Worm (Caenorhabditis elegans) whole organism, young adult: Measurements from ENCODE around the gene vkmt-1.

Experiments used
- ama-1 ChIP-seq, 3 experiments: fragments of 150-350 bp in 1 of 3; sonication (generic microtip) in 2 of 3; optimal IDR thresholded peaks; 2 replicates each; lab custom pipeline; 2014 to 2018; ENCODE audit warnings: missing biosample characterization in 2 of 3, missing genetic modification characterization in 2 of 3, missing genetic modification reagents in 2 of 3
- ceh-91 ChIP-seq: fragments of 200-800 bp; sonication (Bioruptor generic); IDR thresholded peaks from 2 replicates; pipeline ENCODE4 v1.3.6; 2022; ENCODE audit warnings: missing genetic modification reagents, missing genetic modification characterization, missing compliant biosample characterization
- dox-1 ChIP-seq: fragments of 200-800 bp; sonication (Bioruptor generic); IDR thresholded peaks from 2 replicates; pipeline ENCODE4 v1.3.6; 2022; ENCODE audit warnings: missing genetic modification reagents, missing genetic modification characterization, missing compliant biosample characterization
- efl-1 ChIP-seq: fragments of 150-350 bp; optimal IDR thresholded peaks from 2 replicates; lab custom pipeline; 2014; ENCODE audit warnings: missing biosample characterization, missing genetic modification reagents, missing genetic modification characterization
- ets-4 ChIP-seq: fragments of 200-800 bp; sonication (Bioruptor generic); optimal IDR thresholded peaks from 2 replicates; lab custom pipeline; 2018; ENCODE audit warnings: mild to moderate bottlenecking, missing genetic modification characterization, missing compliant biosample characterization
- lin-40 ChIP-seq: sonication (generic microtip); optimal IDR thresholded peaks from 2 replicates; lab custom pipeline; 2016; ENCODE audit warnings: missing genetic modification characterization, mild to moderate bottlenecking, missing compliant biosample characterization, missing genotype, missing genetic modification reagents
- pha-4 ChIP-seq: fragments of 150-350 bp; sonication (generic microtip); optimal IDR thresholded peaks from 2 replicates; lab custom pipeline; 2014; ENCODE audit warnings: missing biosample characterization, missing genetic modification reagents, missing genetic modification characterization
- snpc-4 ChIP-seq, 5 experiments: fragments of 150-350 bp in 1 of 5; sonication (generic microtip) in 4 of 5; optimal IDR thresholded peaks; 2 replicates each; lab custom pipeline; 2014 to 2018; ENCODE audit warnings: missing genetic modification characterization in 5 of 5, missing biosample characterization in 3 of 5, antibody characterized with exemption in 2 of 5, mild to moderate bottlenecking in 2 of 5, missing compliant biosample characterization in 2 of 5, missing genotype in 2 of 5, moderate library complexity in 2 of 5, missing genetic modification reagents in 1 of 5

ce11 chrIV:12305956-12306355, 27.4 kb downstream of the vkmt-1 start:
- TF ChIP-seq lin-40 (tag; lab: Kevin White, UChicago) (no peak), snpc-4 (GFP tag; optimal IDR thresholded peaks at IDR 0.05; lab: Kevin White, UChicago) (no peak), snpc-4 (tag; optimal IDR thresholded peaks at IDR 0.05; lab: Kevin White, UChicago) (no peak), ets-4 (GFP tag; lab: Kevin White, UChicago) (no peak), dox-1 (GFP tag; lab: Robert Waterston, UW) (no peak), ceh-91 (GFP tag; lab: Robert Waterston, UW) (no peak), efl-1 (GFP tag; lab: Kevin White, UChicago) (no peak), pha-4 (peak; percentile 29), ama-1 (optimal IDR thresholded peaks at IDR 0.05; lab: Kevin White, UChicago) (no peak), ama-1 (GFP tag; optimal IDR thresholded peaks at IDR 0.05; lab: Kevin White, UChicago) (no peak)
